Comparison of ENCODE assay signal across 3 worm cellular contexts in the genomic region with DNA sequence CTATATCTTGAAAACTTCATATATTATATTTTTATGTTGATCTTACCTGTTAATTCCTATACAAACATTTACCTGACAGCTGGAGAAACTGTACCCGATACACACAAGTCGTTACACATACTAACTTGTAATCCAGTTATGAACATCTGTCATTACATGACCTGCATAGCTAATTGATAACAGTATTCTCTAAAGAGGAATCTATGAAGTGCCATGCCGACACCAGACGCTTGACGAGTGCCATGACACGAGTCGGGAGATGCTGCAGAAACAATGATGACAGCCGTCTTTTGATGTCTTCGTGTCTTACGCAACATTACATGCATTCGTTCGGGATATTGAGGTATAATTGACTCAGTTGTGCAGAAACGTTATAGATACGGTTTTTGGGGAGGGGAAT.
TF ChIP-seq lines count a peak whose summit lies in the region.

No protein-coding gene starts in this region.

TF ChIP-seq in whole organism, L1 larva, 84 proteins besides CTCF, POLR2A, EP300 and RAD21:
- TF ChIP-seq nhr-77 (tag; optimal IDR thresholded peaks at IDR 0.05; lab: Kevin White, UChicago) (no peak), unc-86 (tag; optimal IDR thresholded peaks at IDR 0.05; lab: Kevin White, UChicago) (peak; percentile 79), tbx-2 (tag; optimal IDR thresholded peaks at IDR 0.05; lab: Kevin White, UChicago) (peak; percentile 6), sptf-1 (tag; optimal IDR thresholded peaks at IDR 0.05; lab: Kevin White, UChicago) (no peak), ztf-11 (tag; optimal IDR thresholded peaks at IDR 0.05; lab: Kevin White, UChicago) (peak in 1 of 2 experiments; percentile 57)

TF ChIP-seq in whole organism, late embryonic, 69 proteins besides CTCF, POLR2A, EP300 and RAD21:
- TF ChIP-seq unc-86 (tag; optimal IDR thresholded peaks at IDR 0.05; lab: Kevin White, UChicago) (peak; percentile 38), C38D4.7 (GFP tag; optimal IDR thresholded peaks at IDR 0.05; lab: Kevin White, UChicago) (no peak), pros-1 (tag; optimal IDR thresholded peaks at IDR 0.05; lab: Kevin White, UChicago) (no peak), odd-2 (tag; optimal IDR thresholded peaks at IDR 0.05; lab: Kevin White, UChicago) (no peak)

TF ChIP-seq in whole organism, mixed stage, embryonic, 35 proteins besides CTCF, POLR2A, EP300 and RAD21:
- TF ChIP-seq sptf-1 (tag; optimal IDR thresholded peaks at IDR 0.05; lab: Kevin White, UChicago) (no peak), nhr-2 (tag; optimal IDR thresholded peaks at IDR 0.05; lab: Kevin White, UChicago) (peak; percentile 31), zip-8 (tag; optimal IDR thresholded peaks at IDR 0.05; lab: Kevin White, UChicago) (peak; percentile 27)
